Worm (Caenorhabditis elegans) whole organism, L1 larva: ENCODE measurements around the gene K02F6.7.

ENCODE experiments used
- alr-1 ChIP-seq: fragments of 200-800 bp; sonication (Bioruptor generic); optimal IDR thresholded peaks from 2 replicates; lab custom pipeline; 2018; ENCODE audit warnings: borderline replicate concordance, mild to moderate bottlenecking, missing genetic modification characterization, missing compliant biosample characterization
- efl-1 ChIP-seq, 4 experiments: fragments of 150-350 bp; optimal IDR thresholded peaks in 3 of 4; peaks in 1 of 4; 1 replicate in 1 of 4; 2 replicates in 3 of 4; lab custom pipeline; 2014; ENCODE audit warnings: missing biosample characterization in 2 of 4, missing genetic modification characterization in 2 of 4, missing genetic modification reagents in 2 of 4
- egl-27 ChIP-seq, 2 experiments: fragments of 150-350 bp in 1 of 2; sonication (generic microtip); optimal IDR thresholded peaks; 3 replicates each; lab custom pipeline; 2017 to 2018; ENCODE audit warnings: missing biosample characterization in 2 of 2, missing genetic modification characterization in 2 of 2, missing genetic modification reagents in 2 of 2
- elt-2 ChIP-seq: sonication (generic microtip); optimal IDR thresholded peaks from 2 replicates; lab custom pipeline; 2016; ENCODE audit warnings: missing genetic modification characterization, mild to moderate bottlenecking, inconsistent platforms, missing compliant biosample characterization, missing genetic modification reagents
- elt-3 ChIP-seq, 6 experiments: fragments of 150-350 bp in 1 of 6; sonication (generic microtip); optimal IDR thresholded peaks; 2 replicates each; lab custom pipeline; 2017 to 2018; ENCODE audit warnings: missing biosample characterization in 6 of 6, missing genetic modification characterization in 6 of 6, inconsistent platforms in 1 of 6
- fos-1 ChIP-seq: fragments of 150-350 bp; optimal IDR thresholded peaks from 2 replicates; lab custom pipeline; 2014; ENCODE audit warnings: missing biosample characterization, missing genetic modification characterization
- lin-39 ChIP-seq: fragments of 150-350 bp; optimal IDR thresholded peaks from 2 replicates; lab custom pipeline; 2014; ENCODE audit warnings: missing biosample characterization, missing genetic modification reagents, missing genetic modification characterization
- mdl-1 ChIP-seq, 2 experiments: fragments of 150-350 bp; optimal IDR thresholded peaks; 2 replicates each; lab custom pipeline; 2014 to 2017; ENCODE audit warnings: missing biosample characterization in 2 of 2, missing genetic modification characterization in 2 of 2, inconsistent platforms in 1 of 2
- nhr-237 ChIP-seq: fragments of 150-350 bp; optimal IDR thresholded peaks from 2 replicates; lab custom pipeline; 2014; ENCODE audit warnings: missing biosample characterization, missing genetic modification characterization
- nhr-77 ChIP-seq: fragments of 150-350 bp; optimal IDR thresholded peaks from 2 replicates; lab custom pipeline; 2014; ENCODE audit warnings: missing biosample characterization, missing genetic modification characterization
- tbx-2 ChIP-seq: sonication (generic microtip); optimal IDR thresholded peaks from 2 replicates; lab custom pipeline; 2016; ENCODE audit warnings: missing genetic modification characterization, missing compliant biosample characterization
- zag-1 ChIP-seq: fragments of 150-350 bp; optimal IDR thresholded peaks from 2 replicates; lab custom pipeline; 2014; ENCODE audit warnings: missing biosample characterization, missing genetic modification characterization

- TF ChIP-seq fos-1 (tag; lab: Kevin White, UChicago) (no peak), elt-2 (tag; lab: Kevin White, UChicago) (no peak), efl-1 (optimal IDR thresholded peaks at IDR 0.05; lab: Kevin White, UChicago) (no peak), efl-1 (GFP tag; optimal IDR thresholded peaks at IDR 0.05 in 1 of 2; lab: Kevin White, UChicago) (peak in 1 of 2 experiments; percentile 48), egl-27 (tag; optimal IDR thresholded peaks at IDR 0.05; lab: Kevin White, UChicago) (no peak), tbx-2 (tag; lab: Kevin White, UChicago) (no peak), nhr-77 (tag; lab: Kevin White, UChicago) (no peak), elt-3 (tag; optimal IDR thresholded peaks at IDR 0.05; lab: Kevin White, UChicago) (no peak), alr-1 (tag; lab: Kevin White, UChicago) (no peak), nhr-237 (tag; lab: Kevin White, UChicago) (no peak), zag-1 (no peak), lin-39 (tag; lab: Kevin White, UChicago) (no peak), mdl-1 (tag; optimal IDR thresholded peaks at IDR 0.05; lab: Kevin White, UChicago) (no peak)
Measured at ce11 chrII:2545925-2546324, 8.3 kb upstream of the K02F6.7 start, which contains the start of gene K02F6.3.
